Fruit fly (Drosophila melanogaster) whole organism, embryonic: ENCODE measurements around the gene CG12507.
A peak's percentile ranks its signal among the peaks of the same experiment; 100 is the strongest.

ENCODE experiments used
- Adf1 ChIP-seq: fragments of 200-800 bp; sonication (Bioruptor generic); IDR thresholded peaks from 2 replicates; pipeline ENCODE4 v1.3.6; 2022; ENCODE audit warnings: missing biosample characterization, missing genetic modification characterization
- CG11560 ChIP-seq: fragments of 200-800 bp; sonication (Bioruptor generic); IDR thresholded peaks from 3 replicates; pipeline ENCODE4 v1.3.6; 2022; ENCODE audit warnings: missing biosample characterization, missing genetic modification characterization
- CG11723 ChIP-seq: fragments of 200-800 bp; sonication (Bioruptor generic); optimal IDR thresholded peaks from 2 replicates; lab custom pipeline; 2017; ENCODE audit warnings: missing biosample characterization, mild to moderate bottlenecking, missing genetic modification characterization
- CG12236 ChIP-seq: fragments of 200-800 bp; sonication (Bioruptor generic); optimal IDR thresholded peaks from 2 replicates; lab custom pipeline; 2016; ENCODE audit warnings: missing biosample characterization, missing genetic modification characterization
- CG13894 ChIP-seq: fragments of 200-800 bp; sonication (Bioruptor generic); optimal IDR thresholded peaks from 3 replicates; lab custom pipeline; 2018; ENCODE audit warnings: missing biosample characterization, mild to moderate bottlenecking, missing genetic modification characterization, moderate library complexity
- CG15269 ChIP-seq: fragments of 200-800 bp; sonication (Bioruptor generic); optimal IDR thresholded peaks from 2 replicates; lab custom pipeline; 2018; ENCODE audit warnings: missing biosample characterization, mild to moderate bottlenecking, missing genetic modification characterization, moderate library complexity
- CG1602 ChIP-seq: fragments of 200-800 bp; sonication (Bioruptor generic); optimal IDR thresholded peaks from 3 replicates; lab custom pipeline; 2016; ENCODE audit warnings: missing biosample characterization, missing genetic modification characterization
- CG1647 ChIP-seq: fragments of 200-800 bp; sonication (Bioruptor generic); optimal IDR thresholded peaks from 3 replicates; lab custom pipeline; 2016; ENCODE audit warnings: missing biosample characterization, missing genetic modification characterization
- CG1792 ChIP-seq: fragments of 200-800 bp; sonication (Bioruptor generic); optimal IDR thresholded peaks from 2 replicates; lab custom pipeline; 2016; ENCODE audit warnings: missing biosample characterization, missing genetic modification characterization
- CG1832 ChIP-seq: fragments of 200-800 bp; sonication (Bioruptor generic); optimal IDR thresholded peaks from 2 replicates; lab custom pipeline; 2017; ENCODE audit warnings: missing biosample characterization, mild to moderate bottlenecking, missing genetic modification characterization, inconsistent platforms
- CG3726 ChIP-seq: fragments of 200-800 bp; sonication (Bioruptor generic); IDR thresholded peaks from 3 replicates; pipeline ENCODE4, ENCODE4 v1.3.6; 2022; ENCODE audit warnings: missing biosample characterization, missing genetic modification characterization
- CG5180 ChIP-seq: fragments of 200-800 bp; sonication (Bioruptor generic); optimal IDR thresholded peaks from 3 replicates; lab custom pipeline; 2017; ENCODE audit warnings: missing biosample characterization, missing genetic modification characterization, mild to moderate bottlenecking, moderate library complexity, missing genetic modification reagents
- CG7839 ChIP-seq: fragments of 200-800 bp; sonication (Bioruptor generic); optimal IDR thresholded peaks from 3 replicates; lab custom pipeline; 2018; ENCODE audit warnings: missing biosample characterization, mild to moderate bottlenecking, missing genetic modification characterization, moderate library complexity
- CG8924 ChIP-seq: fragments of 200-800 bp; optimal IDR thresholded peaks from 3 replicates; lab custom pipeline; 2019; ENCODE audit warnings: missing biosample characterization, mild to moderate bottlenecking, missing genetic modification characterization, moderate library complexity
- CG9876 ChIP-seq: fragments of 200-800 bp; sonication (Bioruptor generic); optimal IDR thresholded peaks from 2 replicates; lab custom pipeline; 2016; ENCODE audit warnings: missing biosample characterization, missing genetic modification characterization
- Camta ChIP-seq: fragments of 200-800 bp; sonication (Bioruptor generic); optimal IDR thresholded peaks from 2 replicates; lab custom pipeline; 2016; ENCODE audit warnings: missing biosample characterization, missing genetic modification characterization
- Dek ChIP-seq: fragments of 200-800 bp; sonication (Bioruptor generic); optimal IDR thresholded peaks from 3 replicates; lab custom pipeline; 2019; ENCODE audit warnings: missing biosample characterization, mild to moderate bottlenecking, missing genetic modification characterization, moderate library complexity
- HHEX ChIP-seq: fragments of 200-800 bp; sonication (Bioruptor generic); optimal IDR thresholded peaks from 3 replicates; lab custom pipeline; 2017; ENCODE audit warnings: missing biosample characterization, mild to moderate bottlenecking, missing genetic modification characterization, missing genetic modification reagents
- HLH54F ChIP-seq: fragments of 200-800 bp; sonication (Bioruptor generic); optimal IDR thresholded peaks from 3 replicates; lab custom pipeline; 2016; ENCODE audit warnings: missing biosample characterization, missing genetic modification characterization
- Hey ChIP-seq: fragments of 200-800 bp; sonication (Bioruptor generic); optimal IDR thresholded peaks from 3 replicates; lab custom pipeline; 2018; ENCODE audit warnings: missing biosample characterization, mild to moderate bottlenecking, missing genetic modification characterization
- HmgD ChIP-seq: fragments of 200-800 bp; sonication (Bioruptor generic); optimal IDR thresholded peaks from 3 replicates; lab custom pipeline; 2016; ENCODE audit warnings: missing biosample characterization, missing genetic modification characterization
- Hmr ChIP-seq: fragments of 200-800 bp; sonication (Bioruptor generic); optimal IDR thresholded peaks from 3 replicates; lab custom pipeline; 2017; ENCODE audit warnings: mild to moderate bottlenecking, missing biosample characterization, missing genetic modification reagents, missing genetic modification characterization
- Hmx ChIP-seq: fragments of 200-800 bp; sonication (Bioruptor generic); optimal IDR thresholded peaks from 2 replicates; lab custom pipeline; 2016; ENCODE audit warnings: missing biosample characterization, missing genetic modification characterization
- Lhr ChIP-seq: fragments of 200-800 bp; sonication (Bioruptor generic); optimal IDR thresholded peaks from 3 replicates; lab custom pipeline; 2017; ENCODE audit warnings: mild to moderate bottlenecking, missing biosample characterization, missing genetic modification reagents, missing genetic modification characterization
- NfI ChIP-seq: fragments of 200-800 bp; sonication (Bioruptor generic); optimal IDR thresholded peaks from 3 replicates; lab custom pipeline; 2018; ENCODE audit warnings: missing biosample characterization, mild to moderate bottlenecking, missing genetic modification characterization, moderate library complexity
- Oli ChIP-seq: fragments of 200-800 bp; sonication (Bioruptor generic); optimal IDR thresholded peaks from 2 replicates; lab custom pipeline; 2018; ENCODE audit warnings: missing biosample characterization, mild to moderate bottlenecking, missing genetic modification characterization, moderate library complexity
- Opbp ChIP-seq: fragments of 200-800 bp; sonication (Bioruptor generic); IDR thresholded peaks from 3 replicates; pipeline ENCODE4 v1.3.6; 2022; ENCODE audit warnings: missing biosample characterization, missing genetic modification characterization; ENCODE audit not compliant: partially characterized antibody
- Rfx ChIP-seq: fragments of 200-800 bp; sonication (Bioruptor generic); IDR thresholded peaks from 2 replicates; pipeline ENCODE4 v1.3.6; 2022; ENCODE audit warnings: missing biosample characterization, missing genetic modification characterization
- Stat92E ChIP-seq, 3 experiments: fragments of >200 bp in 2 of 3; fragments of 200-800 bp in 1 of 3; sonication (Bioruptor generic) in 1 of 3; optimal IDR thresholded peaks; 2 replicates each; lab custom pipeline; 2017 to 2019; ENCODE audit warnings: missing biosample characterization in 3 of 3, missing genetic modification characterization in 3 of 3, mild to moderate bottlenecking in 1 of 3, moderate library complexity in 1 of 3
- Usf ChIP-seq: fragments of 200-800 bp; sonication (Bioruptor generic); optimal IDR thresholded peaks from 2 replicates; lab custom pipeline; 2017; ENCODE audit warnings: missing genotype, missing biosample characterization, missing genetic modification characterization
- ab ChIP-seq: fragments of 200-800 bp; sonication (Bioruptor generic); optimal IDR thresholded peaks from 2 replicates; lab custom pipeline; 2016; ENCODE audit warnings: missing biosample characterization, missing genetic modification characterization
- abd-A ChIP-seq: fragments of 200-800 bp; sonication (Bioruptor generic); optimal IDR thresholded peaks from 3 replicates; lab custom pipeline; 2019; ENCODE audit warnings: missing biosample characterization, mild to moderate bottlenecking, missing genetic modification characterization, moderate library complexity
- bab2 ChIP-seq: fragments of 200-800 bp; sonication (Bioruptor generic); optimal IDR thresholded peaks from 2 replicates; lab custom pipeline; 2016; ENCODE audit warnings: missing biosample characterization, missing genetic modification characterization
- bigmax ChIP-seq: fragments of 200-800 bp; sonication (Bioruptor generic); optimal IDR thresholded peaks from 2 replicates; lab custom pipeline; 2018; ENCODE audit warnings: missing biosample characterization, mild to moderate bottlenecking, missing genetic modification characterization
- btn ChIP-seq: fragments of 200-800 bp; sonication (Bioruptor generic); optimal IDR thresholded peaks from 2 replicates; lab custom pipeline; 2016; ENCODE audit warnings: missing biosample characterization, missing genetic modification characterization
- cg ChIP-seq: fragments of 200-800 bp; sonication (Bioruptor generic); optimal IDR thresholded peaks from 3 replicates; lab custom pipeline; 2019; ENCODE audit warnings: missing biosample characterization, mild to moderate bottlenecking, missing genetic modification characterization, moderate library complexity
- chinmo ChIP-seq: fragments of 200-800 bp; sonication (Bioruptor generic); IDR thresholded peaks from 4 replicates; pipeline ENCODE4 v1.3.6; 2022; ENCODE audit warnings: missing biosample characterization, missing genetic modification characterization; ENCODE audit not compliant: partially characterized antibody
- crp ChIP-seq, 2 experiments: fragments of 200-800 bp; sonication (Bioruptor generic); optimal IDR thresholded peaks; 2 replicates in 1 of 2; 3 replicates in 1 of 2; lab custom pipeline; 2017; ENCODE audit warnings: missing biosample characterization in 2 of 2, missing genetic modification characterization in 2 of 2, mild to moderate bottlenecking in 1 of 2, moderate library complexity in 1 of 2
- da ChIP-seq: fragments of 200-800 bp; sonication (Bioruptor generic); optimal IDR thresholded peaks from 2 replicates; lab custom pipeline; 2016; ENCODE audit warnings: missing biosample characterization, missing genetic modification characterization
- disco-r ChIP-seq: fragments of 200-800 bp; sonication (Bioruptor generic); optimal IDR thresholded peaks from 2 replicates; lab custom pipeline; 2016; ENCODE audit warnings: missing biosample characterization, missing genetic modification characterization
- eve ChIP-seq, 2 experiments: fragments of >200 bp; optimal IDR thresholded peaks; 2 replicates each; lab custom pipeline; 2017; ENCODE audit warnings: missing biosample characterization in 2 of 2, missing genetic modification characterization in 2 of 2
- eyg ChIP-seq: fragments of 200-800 bp; sonication (Bioruptor generic); optimal IDR thresholded peaks from 3 replicates; lab custom pipeline; 2016; ENCODE audit warnings: missing biosample characterization, missing genetic modification characterization
- grau ChIP-seq: fragments of 200-800 bp; optimal IDR thresholded peaks from 3 replicates; lab custom pipeline; 2019; ENCODE audit warnings: missing biosample characterization, mild to moderate bottlenecking, missing genetic modification characterization, moderate library complexity
- lola ChIP-seq, 3 experiments: fragments of >200 bp in 2 of 3; fragments of 200-800 bp in 1 of 3; sonication (Bioruptor generic) in 1 of 3; optimal IDR thresholded peaks; 2 replicates each; lab custom pipeline; 2017 to 2019; ENCODE audit warnings: missing biosample characterization in 3 of 3, missing genetic modification characterization in 3 of 3, mild to moderate bottlenecking in 1 of 3, moderate library complexity in 1 of 3
- oc ChIP-seq: fragments of 200-800 bp; sonication (Bioruptor generic); optimal IDR thresholded peaks from 2 replicates; lab custom pipeline; 2018; ENCODE audit warnings: missing biosample characterization, mild to moderate bottlenecking, missing genetic modification characterization, moderate library complexity
- onecut ChIP-seq: fragments of 200-800 bp; sonication (Bioruptor generic); IDR thresholded peaks from 2 replicates; pipeline ENCODE4 v1.3.6; 2022; ENCODE audit warnings: missing biosample characterization, missing genetic modification characterization
- run ChIP-seq: fragments of 200-800 bp; sonication (Bioruptor generic); optimal IDR thresholded peaks from 3 replicates; lab custom pipeline; 2018; ENCODE audit warnings: missing biosample characterization, mild to moderate bottlenecking, missing genetic modification characterization
- tll ChIP-seq, 2 experiments: fragments of 200-800 bp in 1 of 2; fragments of >200 bp in 1 of 2; sonication (Bioruptor generic) in 1 of 2; optimal IDR thresholded peaks; 2 replicates each; lab custom pipeline; 2017 to 2019; ENCODE audit warnings: missing biosample characterization in 2 of 2, missing genetic modification characterization in 2 of 2, mild to moderate bottlenecking in 1 of 2, moderate library complexity in 1 of 2
- toy ChIP-seq: fragments of 200-800 bp; sonication (Bioruptor generic); IDR thresholded peaks from 2 replicates; pipeline ENCODE4 v1.3.6; 2022; ENCODE audit warnings: missing biosample characterization, missing genetic modification characterization

Gene CG12507

DNA sequence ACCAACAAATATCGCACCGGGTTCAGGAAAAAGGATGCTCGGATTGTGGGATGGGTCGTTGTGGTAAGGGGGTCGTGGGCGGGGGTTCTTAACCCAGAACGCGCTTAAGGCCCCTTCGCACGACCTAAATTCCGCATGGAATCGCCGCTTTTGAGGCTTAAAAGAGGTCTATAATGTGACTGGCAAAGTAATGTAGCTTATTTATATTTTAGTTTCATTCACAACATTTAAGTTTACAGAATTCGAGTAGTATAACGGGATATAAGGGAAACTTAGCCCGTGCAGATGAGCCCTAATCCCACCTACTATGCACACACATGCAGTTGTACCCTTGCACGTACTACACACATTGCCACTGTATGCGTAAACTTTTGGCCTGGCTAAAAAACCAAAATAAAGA lies 12.4 kb upstream of the CG12507 start (continued):
- TF ChIP-seq CG8924 (tag; lab: Kevin White, UChicago) = peak; percentile 87
- TF ChIP-seq HHEX (GFP tag; lab: Kevin White, UChicago) = peak; percentile 84
- peak; percentile 50; the same call in 1 of the 2 replicates for TF ChIP-seq toy (GFP tag; lab: Robert Waterston, UW)
- peak; percentile 29 for TF ChIP-seq CG12236
- TF ChIP-seq eyg (GFP tag; lab: Kevin White, UChicago) = no peak
- peak in 1 of 3 experiments; percentile 61 for TF ChIP-seq Stat92E (GFP tag; optimal IDR thresholded peaks at IDR 0.05; lab: Kevin White, UChicago)
- TF ChIP-seq Dek (tag; lab: Kevin White, UChicago) = peak; percentile 61
- no peak for TF ChIP-seq Camta (GFP tag; lab: Kevin White, UChicago)
- TF ChIP-seq CG11560 = peak; percentile 44; the same call in 1 of the 3 replicates
- TF ChIP-seq Hmx (GFP tag; lab: Kevin White, UChicago) = no peak
- peak in 1 of 3 experiments; percentile 86 for TF ChIP-seq lola (GFP tag; optimal IDR thresholded peaks at IDR 0.05; lab: Kevin White, UChicago)
- TF ChIP-seq HmgD (GFP tag; lab: Kevin White, UChicago) = no peak
- TF ChIP-seq tll (GFP tag; optimal IDR thresholded peaks at IDR 0.05; lab: Kevin White, UChicago) = no peak
- TF ChIP-seq onecut (GFP tag; lab: Robert Waterston, UW) = peak; percentile 37
- peak; percentile 87 for TF ChIP-seq CG11723 (GFP tag; lab: Kevin White, UChicago)
- peak; percentile 86 for TF ChIP-seq Oli (tag; lab: Kevin White, UChicago)
- peak; percentile 85 for TF ChIP-seq CG5180 (GFP tag; lab: Kevin White, UChicago)
- peak in 1 of 2 experiments; percentile 92 for TF ChIP-seq eve (GFP tag; optimal IDR thresholded peaks at IDR 0.05; lab: Kevin White, UChicago)
- peak; percentile 70 for TF ChIP-seq Lhr (GFP tag; lab: Kevin White, UChicago)
- no peak for TF ChIP-seq chinmo
- peak; percentile 34 for TF ChIP-seq bigmax
- TF ChIP-seq CG1792 (GFP tag; lab: Kevin White, UChicago) = no peak
- TF ChIP-seq HLH54F (GFP tag; lab: Kevin White, UChicago) = peak; percentile 15
- peak; percentile 83 for TF ChIP-seq Hmr (GFP tag; lab: Kevin White, UChicago)
- peak; percentile 84 for TF ChIP-seq grau
- TF ChIP-seq btn = no peak
- TF ChIP-seq da (GFP tag; lab: Kevin White, UChicago) = no peak
- peak; percentile 61 for TF ChIP-seq Hey (tag; lab: Kevin White, UChicago)
- no peak for TF ChIP-seq abd-A (tag; lab: Kevin White, UChicago)
- peak; percentile 51 for TF ChIP-seq CG1647 (GFP tag; lab: Kevin White, UChicago)
- peak; percentile 49 for TF ChIP-seq CG1602
- TF ChIP-seq CG3726 (GFP tag; lab: Robert Waterston, UW) = peak; percentile 69; the same call in 2 of the 3 replicates
- no peak for TF ChIP-seq run (tag; lab: Kevin White, UChicago)
- TF ChIP-seq Opbp = no peak
- TF ChIP-seq disco-r = no peak
- TF ChIP-seq CG9876 = no peak
- TF ChIP-seq bab2 = peak; percentile 46
- TF ChIP-seq CG7839 = peak; percentile 88
- no peak for TF ChIP-seq Adf1 (GFP tag; lab: Robert Waterston, UW)
- peak; percentile 68 for TF ChIP-seq cg (GFP tag; lab: Kevin White, UChicago)
- TF ChIP-seq CG1832 (GFP tag; lab: Kevin White, UChicago) = no peak
- TF ChIP-seq crp (GFP tag; optimal IDR thresholded peaks at IDR 0.05; lab: Kevin White, UChicago) = peak in 1 of 2 experiments; percentile 35
- TF ChIP-seq Rfx (GFP tag; lab: Robert Waterston, UW) = peak; percentile 84
- no peak for TF ChIP-seq ab (GFP tag; lab: Kevin White, UChicago)
- TF ChIP-seq CG13894 (tag; lab: Kevin White, UChicago) = peak; percentile 67
- TF ChIP-seq CG15269 (tag; lab: Kevin White, UChicago) = peak; percentile 82
- peak; percentile 71 for TF ChIP-seq Usf
- peak; percentile 82 for TF ChIP-seq NfI (GFP tag; lab: Kevin White, UChicago)
- peak; percentile 75 for TF ChIP-seq oc (tag; lab: Kevin White, UChicago)
